Fruit fly (Drosophila melanogaster) Kc167 (cell line): ENCODE data around the gene nebu.

Experiments
- Myc ChIP-seq: fragments of >200 bp; optimal IDR thresholded peaks from 2 replicates; lab custom pipeline; 2017; ENCODE audit warnings: missing external identifiers
- Sin3A ChIP-seq: fragments of >200 bp; optimal IDR thresholded peaks from 2 replicates; lab custom pipeline; 2018; ENCODE audit warnings: missing external identifiers
- h ChIP-seq: fragments of >200 bp; optimal IDR thresholded peaks from 3 replicates; lab custom pipeline; 2018; ENCODE audit warnings: missing external identifiers
- insv ChIP-seq: fragments of >200 bp; optimal IDR thresholded peaks from 3 replicates; lab custom pipeline; 2018; ENCODE audit warnings: missing external identifiers
- ttk ChIP-seq: sonication (Bioruptor generic); optimal IDR thresholded peaks from 2 replicates; lab custom pipeline; 2017; ENCODE audit warnings: missing external identifiers

- TF ChIP-seq h (no peak), Myc (lab: Kevin White, UChicago) (no peak), Sin3A (no peak), ttk (lab: Kevin White, UChicago) (no peak), insv (lab: Kevin White, UChicago) (no peak)
Observed at dm6 chr3L:12867956-12868443, 25.1 kb upstream of the nebu start.
